Fruit fly (Drosophila melanogaster): Measurements from ENCODE around the gene CG31301.

CG31301 gene

dm6 chr3R:15319912-15320746, 25.9 kb upstream of the CG31301 start, which contains the start of the genes CG6276 and CG44040 (continued):
- TF ChIP-seq HLHmδ (GFP tag; optimal IDR thresholded peaks at IDR 0.05) (no peak), h (optimal IDR thresholded peaks at IDR 0.05) (no peak), CG1233 (GFP tag; optimal IDR thresholded peaks at IDR 0.05) (peak; percentile 41), CG9437 (GFP tag; optimal IDR thresholded peaks at IDR 0.05) (peak; percentile 51), H15 (GFP tag; IDR thresholded peaks at IDR 0.05) (0 out of 3 replicates have a peak, but pooled peaks have one; percentile 41), CG4730 (GFP tag; IDR thresholded peaks at IDR 0.05) (no peak), cas (GFP tag; IDR thresholded peaks at IDR 0.05) (no peak), Bdp1 (GFP tag; optimal IDR thresholded peaks at IDR 0.05) (no peak), CG30020 (tag; optimal IDR thresholded peaks at IDR 0.05) (peak; percentile 14), p53 (GFP tag; optimal IDR thresholded peaks at IDR 0.05) (peak; percentile 23), CG11085 (GFP tag; IDR thresholded peaks at IDR 0.05) (no peak), Ravus (GFP tag; IDR thresholded peaks at IDR 0.05) (no peak), CG17359 (tag; optimal IDR thresholded peaks at IDR 0.05) (peak; percentile 22), eyg (GFP tag; optimal IDR thresholded peaks at IDR 0.05) (no peak), CG10654 (GFP tag; optimal IDR thresholded peaks at IDR 0.05) (peak; percentile 23), otp (GFP tag; IDR thresholded peaks at IDR 0.05) (0 out of 3 replicates have a peak, but pooled peaks have one; percentile 23), CG15479 (GFP tag; optimal IDR thresholded peaks at IDR 0.05) (no peak), CG18262 (tag; optimal IDR thresholded peaks at IDR 0.05) (peak; percentile 48), chinmo (GFP tag; IDR thresholded peaks at IDR 0.05; ENCODE audit: partially characterized antibody) (no peak), Oli (tag; optimal IDR thresholded peaks at IDR 0.05) (peak; percentile 33), NK7.1 (GFP tag; optimal IDR thresholded peaks at IDR 0.05) (no peak), Drgx (GFP tag; IDR thresholded peaks at IDR 0.05) (peak; percentile 64), ap (GFP tag; IDR thresholded peaks at IDR 0.05) (no peak), CG18476 (GFP tag; optimal IDR thresholded peaks at IDR 0.05) (no peak), twi (tag; optimal IDR thresholded peaks at IDR 0.05) (no peak), fd3F (GFP tag; optimal IDR thresholded peaks at IDR 0.05) (peak; percentile 5), Poxn (GFP tag; IDR thresholded peaks at IDR 0.05) (no peak), sens (GFP tag) (peak; percentile 88), wdn (GFP tag; IDR thresholded peaks at IDR 0.05) (no peak), CG8944 (GFP tag; optimal IDR thresholded peaks at IDR 0.05) (peak; percentile 13), CG34376 (GFP tag; optimal IDR thresholded peaks at IDR 0.05) (peak; percentile 58), Gsc (GFP tag; IDR thresholded peaks at IDR 0.05) (no peak), CG8359 (GFP tag; optimal IDR thresholded peaks at IDR 0.05; ENCODE audit: borderline replicate concordance) (no peak), zf30C (GFP tag; optimal IDR thresholded peaks at IDR 0.05) (no peak), al (GFP tag; IDR thresholded peaks at IDR 0.05) (peak; percentile 9; the same call in 1 of the 2 replicates), CG13775 (GFP tag; optimal IDR thresholded peaks at IDR 0.05) (peak; percentile 48), CG4282 (GFP tag; optimal IDR thresholded peaks at IDR 0.05) (no peak), CG2199 (GFP tag; IDR thresholded peaks at IDR 0.05) (no peak), dimm (GFP tag; IDR thresholded peaks at IDR 0.05) (no peak), run (tag; optimal IDR thresholded peaks at IDR 0.05) (no peak), Vsx1 (GFP tag; optimal IDR thresholded peaks at IDR 0.05) (no peak), Mad (GFP tag; optimal IDR thresholded peaks at IDR 0.05) (no peak), vvl (GFP tag; IDR thresholded peaks at IDR 0.05) (peak; percentile 54), CG6791 (GFP tag; IDR thresholded peaks at IDR 0.05; ENCODE audit: partially characterized antibody) (no peak), CG6683 (GFP tag; optimal IDR thresholded peaks at IDR 0.05) (peak; percentile 0), ham (GFP tag; IDR thresholded peaks at IDR 0.05) (no peak), danr (GFP tag; IDR thresholded peaks at IDR 0.05) (no peak), ranshi (GFP tag; IDR thresholded peaks at IDR 0.05) (peak; percentile 58), ind (GFP tag; optimal IDR thresholded peaks at IDR 0.05) (peak; percentile 29), MESR4 (GFP tag; optimal IDR thresholded peaks at IDR 0.05) (peak; percentile 63), trh (GFP tag; optimal IDR thresholded peaks at IDR 0.05) (no peak)
